Fruit fly (Drosophila melanogaster) whole organism: Measurements from ENCODE around the gene cDIP.

Experiments used
- CG8478 ChIP-seq: fragments of >200 bp; optimal IDR thresholded peaks from 2 replicates; lab custom pipeline; 2018; ENCODE audit warnings: inconsistent platforms
- Dll ChIP-seq: fragments of >200 bp; optimal IDR thresholded peaks from 2 replicates; lab custom pipeline; 2017
- EcR ChIP-seq, 2 experiments: fragments of >200 bp; optimal IDR thresholded peaks; 2 replicates each; lab custom pipeline; 2017; ENCODE audit warnings: missing biosample characterization in 2 of 2, missing genetic modification characterization in 2 of 2, missing genetic modification reagents in 2 of 2
- pan ChIP-seq: fragments of >200 bp; optimal IDR thresholded peaks from 2 replicates; lab custom pipeline; 2017
- psq ChIP-seq: fragments of >200 bp; optimal IDR thresholded peaks from 2 replicates; lab custom pipeline; 2017

DNA sequence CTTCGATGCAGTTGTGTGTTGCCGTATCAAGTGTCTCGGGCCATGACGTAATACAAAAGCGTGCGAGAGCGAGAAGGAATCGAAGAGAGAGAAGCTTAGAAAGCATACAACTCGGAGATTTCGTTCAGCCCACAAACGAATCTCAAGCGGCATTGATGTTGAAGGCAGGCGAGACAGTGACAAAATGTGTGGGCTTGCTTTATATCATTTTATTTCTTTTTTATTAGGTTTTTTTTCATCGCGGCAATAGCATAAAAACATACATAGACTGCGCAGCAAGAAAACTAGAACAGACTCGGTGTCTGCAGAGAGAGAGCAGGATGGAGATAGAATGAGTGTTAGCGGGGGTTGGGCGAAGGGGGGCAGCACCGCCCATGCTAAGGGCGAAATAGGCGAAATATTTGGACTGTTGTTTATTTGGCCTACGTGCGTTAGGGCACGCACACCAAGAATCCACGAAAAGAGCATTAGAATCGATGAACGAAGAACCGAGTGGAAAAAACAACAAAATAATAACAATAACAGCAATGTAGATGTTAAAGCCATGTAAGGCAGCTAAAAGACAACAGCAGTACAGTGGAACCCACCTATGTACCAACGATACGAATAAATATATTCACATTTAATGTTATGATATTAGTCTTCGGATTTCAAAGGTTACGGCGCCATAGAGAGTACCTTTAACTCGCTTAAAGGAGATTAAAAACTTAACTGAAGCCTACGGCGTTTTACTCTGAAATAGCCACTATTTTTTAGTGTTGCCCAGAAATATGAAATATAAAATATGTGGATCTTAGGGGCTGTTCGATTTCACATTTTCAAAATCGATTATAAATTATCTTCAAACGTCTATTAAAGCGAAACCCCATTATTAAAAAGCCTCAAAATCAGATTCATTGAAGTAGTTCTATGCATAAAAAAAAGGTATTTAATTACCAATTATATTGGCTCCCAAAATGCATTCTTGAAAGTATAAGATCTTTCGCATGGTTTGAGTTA, 26.8 kb upstream of the cDIP start:
- no peak for TF ChIP-seq Dll (lab: Kevin White, UChicago)
- TF ChIP-seq psq (lab: Kevin White, UChicago) = no peak
- no peak for TF ChIP-seq pan (lab: Kevin White, UChicago)
- TF ChIP-seq EcR (GFP tag; optimal IDR thresholded peaks at IDR 0.05; lab: Kevin White, UChicago) = no peak
- TF ChIP-seq CG8478 (lab: Kevin White, UChicago) = no peak
